Fruit fly (Drosophila melanogaster) whole organism, wandering third instar larva: ENCODE data around the gene MagR.

Source experiments
- Abd-B ChIP-seq: fragments of >200 bp; optimal IDR thresholded peaks from 2 replicates; lab custom pipeline; 2017; ENCODE audit warnings: missing biosample characterization, missing genetic modification characterization
- CG32264 ChIP-seq: fragments of 200-800 bp; sonication (Bioruptor generic); optimal IDR thresholded peaks from 2 replicates; lab custom pipeline; 2016; ENCODE audit warnings: missing biosample characterization, missing genetic modification characterization
- CG9705 ChIP-seq: fragments of 200-800 bp; sonication (Bioruptor generic); optimal IDR thresholded peaks from 2 replicates; lab custom pipeline; 2018; ENCODE audit warnings: missing biosample characterization, mild to moderate bottlenecking, missing genetic modification characterization
- CrebA ChIP-seq: fragments of 200-800 bp; sonication (Bioruptor generic); optimal IDR thresholded peaks from 2 replicates; lab custom pipeline; 2016; ENCODE audit warnings: missing biosample characterization, mild to moderate bottlenecking, missing genetic modification characterization, borderline replicate concordance
- Dfd ChIP-seq: fragments of >200 bp; optimal IDR thresholded peaks from 2 replicates; lab custom pipeline; 2017; ENCODE audit warnings: missing biosample characterization, missing genetic modification characterization
- Dif ChIP-seq: fragments of 200-275, 200-300 bp; sonication (Bioruptor generic); optimal IDR thresholded peaks from 2 replicates; lab custom pipeline; 2018; ENCODE audit warnings: missing biosample characterization, missing genetic modification characterization; ENCODE audit not compliant: partially characterized antibody
- GATAd ChIP-seq: sonication (Bioruptor generic); optimal IDR thresholded peaks from 2 replicates; lab custom pipeline; 2016; ENCODE audit warnings: missing biosample characterization, missing genetic modification characterization
- HLH106 ChIP-seq: fragments of 200-800 bp; optimal IDR thresholded peaks from 3 replicates; lab custom pipeline; 2019; ENCODE audit warnings: missing biosample characterization, mild to moderate bottlenecking, missing genetic modification characterization, moderate library complexity
- Hnf4 ChIP-seq: fragments of 200-800 bp; sonication (Bioruptor generic); optimal IDR thresholded peaks from 2 replicates; lab custom pipeline; 2016; ENCODE audit warnings: missing biosample characterization, mild to moderate bottlenecking, missing genetic modification characterization
- Hr78 ChIP-seq: fragments of >200 bp; optimal IDR thresholded peaks from 2 replicates; lab custom pipeline; 2017; ENCODE audit warnings: missing biosample characterization, missing genetic modification characterization
- Hr83 ChIP-seq: fragments of 200-300 bp; sonication (Bioruptor generic); optimal IDR thresholded peaks from 2 replicates; lab custom pipeline; 2016; ENCODE audit warnings: missing biosample characterization, mild to moderate bottlenecking, missing genetic modification characterization, moderate library complexity; ENCODE audit not compliant: poor library complexity, severe bottlenecking
- Jra ChIP-seq: sonication (Bioruptor generic); optimal IDR thresholded peaks from 2 replicates; lab custom pipeline; 2016; ENCODE audit warnings: missing biosample characterization, missing genetic modification characterization
- Mio ChIP-seq: sonication (Bioruptor generic); optimal IDR thresholded peaks from 2 replicates; lab custom pipeline; 2016; ENCODE audit warnings: missing biosample characterization, missing genetic modification characterization
- Myc ChIP-seq: fragments of >200 bp; optimal IDR thresholded peaks from 2 replicates; lab custom pipeline; 2017
- N ChIP-seq: fragments of >200 bp; optimal IDR thresholded peaks from 2 replicates; lab custom pipeline; 2018; ENCODE audit warnings: missing biosample characterization, missing external identifiers, missing genetic modification characterization
- OdsH ChIP-seq: fragments of 200-800 bp; sonication (Bioruptor generic); optimal IDR thresholded peaks from 2 replicates; lab custom pipeline; 2016; ENCODE audit warnings: missing biosample characterization, mild to moderate bottlenecking, missing genetic modification characterization
- Rel ChIP-seq, 2 experiments: fragments of 200-800 bp; sonication (Bioruptor generic) in 1 of 2; optimal IDR thresholded peaks; 2 replicates in 1 of 2; 3 replicates in 1 of 2; lab custom pipeline; 2016 to 2019; ENCODE audit warnings: mild to moderate bottlenecking in 2 of 2, missing biosample characterization in 2 of 2, missing genetic modification characterization in 2 of 2, moderate library complexity in 1 of 2
- Sp1 ChIP-seq: fragments of 200-800 bp; sonication (Bioruptor generic); optimal IDR thresholded peaks from 3 replicates; lab custom pipeline; 2019; ENCODE audit warnings: missing biosample characterization, mild to moderate bottlenecking, missing genetic modification characterization, moderate library complexity
- Vsx2 ChIP-seq: fragments of 200-300, 225-300 bp; sonication (Bioruptor generic); optimal IDR thresholded peaks from 2 replicates; lab custom pipeline; 2018; ENCODE audit warnings: missing biosample characterization, missing genetic modification characterization; ENCODE audit not compliant: partially characterized antibody
- br ChIP-seq: fragments of 200-800 bp; sonication (Bioruptor generic); optimal IDR thresholded peaks from 2 replicates; lab custom pipeline; 2016; ENCODE audit warnings: missing biosample characterization, missing genetic modification characterization
- dl ChIP-seq, 2 experiments: fragments of 175-275, 200-275 bp in 1 of 2; fragments of 200-275 bp in 1 of 2; sonication (Bioruptor generic); optimal IDR thresholded peaks; lab custom pipeline; 2018; ENCODE audit warnings: mild to moderate bottlenecking in 2 of 2, missing biosample characterization in 2 of 2, missing genetic modification characterization in 2 of 2, moderate library complexity in 2 of 2; ENCODE audit not compliant: partially characterized antibody in 2 of 2, insufficient read depth in 1 of 2
- dmrt93B ChIP-seq: fragments of 200-800 bp; sonication (Bioruptor generic); optimal IDR thresholded peaks from 2 replicates; lab custom pipeline; 2018; ENCODE audit warnings: missing biosample characterization, mild to moderate bottlenecking, missing genetic modification characterization
- dsf ChIP-seq: sonication (Bioruptor generic); optimal IDR thresholded peaks from 2 replicates; lab custom pipeline; 2016; ENCODE audit warnings: missing biosample characterization, missing genetic modification characterization, borderline replicate concordance
- ey ChIP-seq: fragments of 200-800 bp; sonication (Bioruptor generic); optimal IDR thresholded peaks from 2 replicates; lab custom pipeline; 2016; ENCODE audit warnings: missing biosample characterization, missing genetic modification characterization
- foxo ChIP-seq, 2 experiments: fragments of 200-800 bp; sonication (Bioruptor generic); optimal IDR thresholded peaks; 2 replicates in 1 of 2; 3 replicates in 1 of 2; lab custom pipeline; 2016 to 2017; ENCODE audit warnings: missing biosample characterization in 2 of 2, missing genetic modification characterization in 2 of 2
- fru ChIP-seq: fragments of 200-800 bp; sonication (Bioruptor generic); optimal IDR thresholded peaks from 3 replicates; lab custom pipeline; 2016; ENCODE audit warnings: missing biosample characterization, mild to moderate bottlenecking, missing genetic modification characterization
- h ChIP-seq: fragments of 200-800 bp; sonication (Bioruptor generic); optimal IDR thresholded peaks from 3 replicates; lab custom pipeline; 2016; ENCODE audit warnings: missing biosample characterization, mild to moderate bottlenecking, missing genetic modification characterization
- jim ChIP-seq: fragments of 175-275, 200-325 bp; sonication (Bioruptor generic); optimal IDR thresholded peaks from 2 replicates; lab custom pipeline; 2016; ENCODE audit warnings: missing biosample characterization, mild to moderate bottlenecking, missing genetic modification characterization
- lola ChIP-seq: fragments of >200 bp; optimal IDR thresholded peaks from 2 replicates; lab custom pipeline; 2017; ENCODE audit warnings: missing biosample characterization, missing genetic modification characterization
- pan ChIP-seq: fragments of >200 bp; optimal IDR thresholded peaks from 2 replicates; lab custom pipeline; 2017
- psq ChIP-seq: fragments of 200-800 bp; sonication (Bioruptor generic); optimal IDR thresholded peaks from 3 replicates; lab custom pipeline; 2017; ENCODE audit warnings: missing biosample characterization, mild to moderate bottlenecking, missing genetic modification characterization, moderate library complexity
- rgr ChIP-seq: fragments of 200-800 bp; sonication (Bioruptor generic); optimal IDR thresholded peaks from 3 replicates; lab custom pipeline; 2016; ENCODE audit warnings: missing biosample characterization, mild to moderate bottlenecking, missing genetic modification characterization
- sage ChIP-seq: fragments of 200-800 bp; sonication (Bioruptor generic); optimal IDR thresholded peaks from 2 replicates; lab custom pipeline; 2016; ENCODE audit warnings: missing biosample characterization, mild to moderate bottlenecking, missing genetic modification characterization
- sv ChIP-seq: fragments of 200-800 bp; sonication (Bioruptor generic); optimal IDR thresholded peaks from 3 replicates; lab custom pipeline; 2016; ENCODE audit warnings: missing biosample characterization, missing genetic modification characterization
- tai ChIP-seq: sonication (Bioruptor generic); optimal IDR thresholded peaks from 2 replicates; lab custom pipeline; 2016; ENCODE audit warnings: missing biosample characterization, missing genetic modification characterization
- usp ChIP-seq: fragments of >200 bp; optimal IDR thresholded peaks from 2 replicates; lab custom pipeline; 2017; ENCODE audit warnings: missing biosample characterization, missing genetic modification characterization
- woc ChIP-seq: sonication (Bioruptor generic); optimal IDR thresholded peaks from 2 replicates; lab custom pipeline; 2016; ENCODE audit warnings: missing biosample characterization, mild to moderate bottlenecking, missing genetic modification characterization

MagR gene

dm6 chrX:15737110-15737509 is 3.0 kb downstream of the MagR start, which contains the start of gene Arp6:
Arp6 (minus strand) TSS chrX:15737120.
- TF ChIP-seq Myc: peak; percentile 81
- TF ChIP-seq tai (GFP tag; lab: Kevin White, UChicago): no peak
- TF ChIP-seq Hr78 (GFP tag; lab: Kevin White, UChicago): no peak
- TF ChIP-seq Vsx2 (GFP tag; lab: Kevin White, UChicago): no peak
- peak; percentile 5 for TF ChIP-seq HLH106 (tag; lab: Kevin White, UChicago)
- peak; percentile 37 for TF ChIP-seq woc (GFP tag; lab: Kevin White, UChicago)
- no peak for TF ChIP-seq psq (GFP tag; lab: Kevin White, UChicago)
- TF ChIP-seq h (GFP tag; lab: Kevin White, UChicago): no peak
- no peak for TF ChIP-seq fru (GFP tag; lab: Kevin White, UChicago)

dm6 chrX:15738890-15739550 is 5.0 kb downstream of the MagR start, which contains the start of the genes CG11679 and CG8206:
CG11679 (minus strand) TSS chrX:15738954.
CG8206 (plus strand) TSS chrX:15739230.
- TF ChIP-seq sage (GFP tag; lab: Kevin White, UChicago): no peak
- TF ChIP-seq foxo (GFP tag; optimal IDR thresholded peaks at IDR 0.05; lab: Kevin White, UChicago): peak in 1 of 2 experiments; percentile 72
- peak; percentile 55 for TF ChIP-seq Sp1 (GFP tag; lab: Kevin White, UChicago)
- TF ChIP-seq psq (GFP tag; lab: Kevin White, UChicago): peak; percentile 43
- TF ChIP-seq Rel (GFP tag; optimal IDR thresholded peaks at IDR 0.05; lab: Kevin White, UChicago): no peak
- TF ChIP-seq Rel (tag; optimal IDR thresholded peaks at IDR 0.05; lab: Kevin White, UChicago): peak; percentile 61
- peak; percentile 63 for TF ChIP-seq h (GFP tag; lab: Kevin White, UChicago)
- no peak for TF ChIP-seq Abd-B (GFP tag; lab: Kevin White, UChicago)
- TF ChIP-seq br: peak; percentile 37
- TF ChIP-seq OdsH (GFP tag; lab: Kevin White, UChicago): peak; percentile 31
- TF ChIP-seq rgr (GFP tag; lab: Kevin White, UChicago): peak; percentile 61
- TF ChIP-seq woc (GFP tag; lab: Kevin White, UChicago): peak; percentile 86
- TF ChIP-seq Hr78 (GFP tag; lab: Kevin White, UChicago): no peak
- no peak for TF ChIP-seq CrebA (GFP tag; lab: Kevin White, UChicago)
- peak; percentile 61 for TF ChIP-seq CG9705 (GFP tag; lab: Kevin White, UChicago)
- no peak for TF ChIP-seq dl (GFP tag; optimal IDR thresholded peaks at IDR 0.05; lab: Kevin White, UChicago; ENCODE audit: insufficient read depth in 1 of 2, partially characterized antibody in 2 of 2)
- no peak for TF ChIP-seq Dif (GFP tag; lab: Kevin White, UChicago)
- TF ChIP-seq fru (GFP tag; lab: Kevin White, UChicago): peak; percentile 62
- peak; percentile 97 for TF ChIP-seq Myc
- peak; percentile 78 for TF ChIP-seq HLH106 (tag; lab: Kevin White, UChicago)
- peak; percentile 36 for TF ChIP-seq ey (GFP tag; lab: Kevin White, UChicago)

dm6 chrX:15740288-15740726 is 6.2 kb downstream of the MagR start:
- no peak for TF ChIP-seq Rel (GFP tag; optimal IDR thresholded peaks at IDR 0.05; lab: Kevin White, UChicago)
- TF ChIP-seq Rel (tag; optimal IDR thresholded peaks at IDR 0.05; lab: Kevin White, UChicago): peak; percentile 57
- TF ChIP-seq tai (GFP tag; lab: Kevin White, UChicago): no peak
- TF ChIP-seq fru (GFP tag; lab: Kevin White, UChicago): peak; percentile 85
- peak; percentile 48 for TF ChIP-seq CG32264 (GFP tag; lab: Kevin White, UChicago)
- no peak for TF ChIP-seq GATAd (GFP tag; lab: Kevin White, UChicago)
- TF ChIP-seq usp (GFP tag; lab: Kevin White, UChicago): no peak
- peak; percentile 84 for TF ChIP-seq Sp1 (GFP tag; lab: Kevin White, UChicago)
- TF ChIP-seq dsf (GFP tag; lab: Kevin White, UChicago): no peak
- no peak for TF ChIP-seq dmrt93B (GFP tag; lab: Kevin White, UChicago)
- peak; percentile 82 for TF ChIP-seq OdsH (GFP tag; lab: Kevin White, UChicago)
- peak; percentile 86 for TF ChIP-seq br
- TF ChIP-seq N: no peak
- peak; percentile 49 to 85 for TF ChIP-seq foxo (GFP tag; optimal IDR thresholded peaks at IDR 0.05; lab: Kevin White, UChicago)
- no peak for TF ChIP-seq CrebA (GFP tag; lab: Kevin White, UChicago)
- peak; percentile 74 for TF ChIP-seq Jra (GFP tag; lab: Kevin White, UChicago)
- peak; percentile 52 for TF ChIP-seq woc (GFP tag; lab: Kevin White, UChicago)
- TF ChIP-seq Hr83 (GFP tag; lab: Kevin White, UChicago): peak; percentile 14
- peak; percentile 55 for TF ChIP-seq sv (GFP tag; lab: Kevin White, UChicago)
- TF ChIP-seq Myc: no peak
- no peak for TF ChIP-seq Dfd (GFP tag; lab: Kevin White, UChicago)
- TF ChIP-seq Vsx2 (GFP tag; lab: Kevin White, UChicago): no peak
- no peak for TF ChIP-seq Mio (GFP tag; lab: Kevin White, UChicago)
- no peak for TF ChIP-seq lola (GFP tag; lab: Kevin White, UChicago)
- TF ChIP-seq h (GFP tag; lab: Kevin White, UChicago): peak; percentile 97
- no peak for TF ChIP-seq pan (lab: Kevin White, UChicago)
- TF ChIP-seq sage (GFP tag; lab: Kevin White, UChicago): no peak
- TF ChIP-seq Dif (GFP tag; lab: Kevin White, UChicago): no peak
- TF ChIP-seq jim (GFP tag; lab: Kevin White, UChicago): no peak
- no peak for TF ChIP-seq CG9705 (GFP tag; lab: Kevin White, UChicago)
- TF ChIP-seq Abd-B (GFP tag; lab: Kevin White, UChicago): no peak
- peak; percentile 77 for TF ChIP-seq HLH106 (tag; lab: Kevin White, UChicago)
- TF ChIP-seq rgr (GFP tag; lab: Kevin White, UChicago): peak; percentile 82
- peak; percentile 84 for TF ChIP-seq Hnf4 (GFP tag; lab: Kevin White, UChicago)
- no peak for TF ChIP-seq dl (GFP tag; optimal IDR thresholded peaks at IDR 0.05; lab: Kevin White, UChicago; ENCODE audit: insufficient read depth in 1 of 2, partially characterized antibody in 2 of 2)
- TF ChIP-seq psq (GFP tag; lab: Kevin White, UChicago): peak; percentile 61
- peak; percentile 84 for TF ChIP-seq ey (GFP tag; lab: Kevin White, UChicago)
- TF ChIP-seq, all 38 proteins: peak for 17
